Worm (Caenorhabditis elegans): ENCODE data around the gene C30B5.17.

The C30B5.17 gene

ce11 chrII:6202910-6203309 lies at the start of gene C30B5.17:
Gene C30B5.17 (minus strand): TSS chrII:6203010.
- no peak for TF ChIP-seq klf-2 (GFP tag; conservative IDR thresholded peaks at IDR 0.05)
- no peak for TF ChIP-seq tab-1 (GFP tag; IDR thresholded peaks at IDR 0.05)
- no peak for TF ChIP-seq cog-1 (tag; optimal IDR thresholded peaks at IDR 0.05)
- TF ChIP-seq ztf-23 (GFP tag; IDR thresholded peaks at IDR 0.05): no peak
- no peak for TF ChIP-seq flt-1 (GFP tag; IDR thresholded peaks at IDR 0.05)
- no peak for TF ChIP-seq ref-1 (GFP tag; conservative IDR thresholded peaks at IDR 0.05)
- no peak for TF ChIP-seq T22C8.4 (GFP tag; IDR thresholded peaks at IDR 0.05)
- no peak for TF ChIP-seq med-1 (GFP tag; optimal IDR thresholded peaks at IDR 0.05; ENCODE audit: insufficient read depth)
- TF ChIP-seq ztf-29 (GFP tag; IDR thresholded peaks at IDR 0.05): no peak

- TF ChIP-seq cog-1 (tag; optimal IDR thresholded peaks at IDR 0.05) (no peak), flt-1 (GFP tag; IDR thresholded peaks at IDR 0.05) (0 out of 2 replicates have a peak, but pooled peaks have one; percentile 51), ztf-23 (GFP tag; IDR thresholded peaks at IDR 0.05) (no peak), med-1 (GFP tag; optimal IDR thresholded peaks at IDR 0.05; ENCODE audit: insufficient read depth) (no peak), klf-2 (GFP tag; conservative IDR thresholded peaks at IDR 0.05) (no peak), ztf-29 (GFP tag; IDR thresholded peaks at IDR 0.05) (no peak), tab-1 (GFP tag; IDR thresholded peaks at IDR 0.05) (no peak), T22C8.4 (GFP tag; IDR thresholded peaks at IDR 0.05) (no peak)
These were observed 48.1 kb upstream of the C30B5.17 start, which contains the start of gene phb-2 for ce11 chrII:6250782-6251461. Gene phb-2 (plus strand): TSS chrII:6251411.

ce11 chrII:6248503-6248902 lies 45.7 kb upstream of the C30B5.17 start:
- TF ChIP-seq klf-2 (GFP tag; conservative IDR thresholded peaks at IDR 0.05) (peak; percentile 71), ztf-29 (GFP tag; IDR thresholded peaks at IDR 0.05) (peak; percentile 66), cog-1 (tag; optimal IDR thresholded peaks at IDR 0.05) (peak; percentile 43), ztf-23 (GFP tag; IDR thresholded peaks at IDR 0.05) (peak; percentile 90), flt-1 (GFP tag; IDR thresholded peaks at IDR 0.05) (peak; percentile 92), med-1 (GFP tag; optimal IDR thresholded peaks at IDR 0.05; ENCODE audit: insufficient read depth) (peak; percentile 20), tab-1 (GFP tag; IDR thresholded peaks at IDR 0.05) (peak; percentile 91), ref-1 (GFP tag; conservative IDR thresholded peaks at IDR 0.05) (peak; percentile 83), T22C8.4 (GFP tag; IDR thresholded peaks at IDR 0.05) (no peak; the same call in 1 of the 2 replicates)

ce11 chrII:6248029-6248428 lies 45.2 kb upstream of the C30B5.17 start:
- TF ChIP-seq ztf-23 (GFP tag; IDR thresholded peaks at IDR 0.05) (no peak), ref-1 (GFP tag; conservative IDR thresholded peaks at IDR 0.05) (no peak), flt-1 (GFP tag; IDR thresholded peaks at IDR 0.05) (no peak), ztf-29 (GFP tag; IDR thresholded peaks at IDR 0.05) (no peak), T22C8.4 (GFP tag; IDR thresholded peaks at IDR 0.05) (no peak), klf-2 (GFP tag; conservative IDR thresholded peaks at IDR 0.05) (no peak), cog-1 (tag; optimal IDR thresholded peaks at IDR 0.05) (no peak), tab-1 (GFP tag; IDR thresholded peaks at IDR 0.05) (no peak), med-1 (GFP tag; optimal IDR thresholded peaks at IDR 0.05; ENCODE audit: insufficient read depth) (no peak)

- TF ChIP-seq tab-1 (GFP tag; IDR thresholded peaks at IDR 0.05): no peak
- no peak for TF ChIP-seq T22C8.4 (GFP tag; IDR thresholded peaks at IDR 0.05)
- TF ChIP-seq ref-1 (GFP tag; conservative IDR thresholded peaks at IDR 0.05): no peak
- no peak for TF ChIP-seq med-1 (GFP tag; optimal IDR thresholded peaks at IDR 0.05; ENCODE audit: insufficient read depth)
- no peak for TF ChIP-seq ztf-29 (GFP tag; IDR thresholded peaks at IDR 0.05)
- no peak for TF ChIP-seq cog-1 (tag; optimal IDR thresholded peaks at IDR 0.05)
- no peak for TF ChIP-seq ztf-23 (GFP tag; IDR thresholded peaks at IDR 0.05)
- no peak for TF ChIP-seq flt-1 (GFP tag; IDR thresholded peaks at IDR 0.05)
- TF ChIP-seq klf-2 (GFP tag; conservative IDR thresholded peaks at IDR 0.05): no peak
These were observed 44.2 kb upstream of the C30B5.17 start, which contains the start of gene T24H7.2 for ce11 chrII:6247011-6247410. Gene T24H7.2 (plus strand): TSS chrII:6247311.

- TF ChIP-seq ztf-29 (GFP tag; IDR thresholded peaks at IDR 0.05) (no peak), ztf-23 (GFP tag; IDR thresholded peaks at IDR 0.05) (no peak), tab-1 (GFP tag; IDR thresholded peaks at IDR 0.05) (no peak), flt-1 (GFP tag; IDR thresholded peaks at IDR 0.05) (no peak), med-1 (GFP tag; optimal IDR thresholded peaks at IDR 0.05; ENCODE audit: insufficient read depth) (no peak), cog-1 (tag; optimal IDR thresholded peaks at IDR 0.05) (no peak), ref-1 (GFP tag; conservative IDR thresholded peaks at IDR 0.05) (no peak), klf-2 (GFP tag; conservative IDR thresholded peaks at IDR 0.05) (no peak), T22C8.4 (GFP tag; IDR thresholded peaks at IDR 0.05) (no peak)
These were observed 43.2 kb upstream of the C30B5.17 start, which contains the start of gene lelo-1 for ce11 chrII:6246054-6246453. Gene lelo-1 (plus strand): TSS chrII:6246354.

- no peak for TF ChIP-seq cog-1 (tag; optimal IDR thresholded peaks at IDR 0.05)
- no peak for TF ChIP-seq ztf-29 (GFP tag; IDR thresholded peaks at IDR 0.05)
- no peak for TF ChIP-seq tab-1 (GFP tag; IDR thresholded peaks at IDR 0.05)
- TF ChIP-seq ref-1 (GFP tag; conservative IDR thresholded peaks at IDR 0.05): no peak
- no peak for TF ChIP-seq klf-2 (GFP tag; conservative IDR thresholded peaks at IDR 0.05)
- no peak for TF ChIP-seq flt-1 (GFP tag; IDR thresholded peaks at IDR 0.05)
- no peak for TF ChIP-seq med-1 (GFP tag; optimal IDR thresholded peaks at IDR 0.05; ENCODE audit: insufficient read depth)
- no peak for TF ChIP-seq ztf-23 (GFP tag; IDR thresholded peaks at IDR 0.05)
- no peak for TF ChIP-seq T22C8.4 (GFP tag; IDR thresholded peaks at IDR 0.05)
These were observed 42.4 kb upstream of the C30B5.17 start, which contains the start of gene blos-4 for ce11 chrII:6245199-6245702. Gene blos-4 (plus strand): TSS chrII:6245249.

- TF ChIP-seq ref-1 (GFP tag; conservative IDR thresholded peaks at IDR 0.05) (no peak), cog-1 (tag; optimal IDR thresholded peaks at IDR 0.05) (no peak), tab-1 (GFP tag; IDR thresholded peaks at IDR 0.05) (no peak), med-1 (GFP tag; optimal IDR thresholded peaks at IDR 0.05; ENCODE audit: insufficient read depth) (no peak), T22C8.4 (GFP tag; IDR thresholded peaks at IDR 0.05) (no peak), flt-1 (GFP tag; IDR thresholded peaks at IDR 0.05) (no peak), ztf-23 (GFP tag; IDR thresholded peaks at IDR 0.05) (no peak), ztf-29 (GFP tag; IDR thresholded peaks at IDR 0.05) (no peak), klf-2 (GFP tag; conservative IDR thresholded peaks at IDR 0.05) (no peak)
These were observed 41.4 kb upstream of the C30B5.17 start, which contains the start of gene tat-4 for ce11 chrII:6244171-6244570. Gene tat-4 (minus strand): TSS chrII:6244287.

ce11 chrII:6241758-6242157 lies 38.9 kb upstream of the C30B5.17 start, which contains the start of gene T24H7.8:
Gene T24H7.8 (plus strand): TSS chrII:6242058.
- TF ChIP-seq ztf-29 (GFP tag; IDR thresholded peaks at IDR 0.05) (no peak), tab-1 (GFP tag; IDR thresholded peaks at IDR 0.05) (no peak), flt-1 (GFP tag; IDR thresholded peaks at IDR 0.05) (no peak), med-1 (GFP tag; optimal IDR thresholded peaks at IDR 0.05; ENCODE audit: insufficient read depth) (no peak), ref-1 (GFP tag; conservative IDR thresholded peaks at IDR 0.05) (no peak), cog-1 (tag; optimal IDR thresholded peaks at IDR 0.05) (no peak), klf-2 (GFP tag; conservative IDR thresholded peaks at IDR 0.05) (no peak), ztf-23 (GFP tag; IDR thresholded peaks at IDR 0.05) (no peak), T22C8.4 (GFP tag; IDR thresholded peaks at IDR 0.05) (no peak)
